Worm (Caenorhabditis elegans) whole organism, L4/young adult: Measurements from ENCODE around the gene ZK381.8.

Experiments used
- W03F9.2 ChIP-seq: fragments of 150-350 bp; optimal IDR thresholded peaks from 2 replicates; lab custom pipeline; 2014; ENCODE audit warnings: missing biosample characterization, missing genetic modification characterization
- him-1 ChIP-seq: sonication (generic microtip); optimal IDR thresholded peaks from 2 replicates; lab custom pipeline; 2016; ENCODE audit warnings: missing genotype, missing genetic modification reagents, missing genetic modification characterization, missing compliant biosample characterization

ce11 chrIV:6959483-6959882 lies 10.7 kb downstream of the ZK381.8 start:
- TF ChIP-seq W03F9.2 (tag; lab: Kevin White, UChicago) (no peak), him-1 (tag; lab: Kevin White, UChicago) (no peak)
